Worm (Caenorhabditis elegans) whole organism, L3 larva: ENCODE results near the gene dcn-1.

ENCODE experiments used
- R02D3.7 ChIP-seq: fragments of 150-350 bp; optimal IDR thresholded peaks from 2 replicates; lab custom pipeline; 2014; ENCODE audit warnings: missing biosample characterization, missing genetic modification characterization
- ceh-16 ChIP-seq: sonication (generic microtip); optimal IDR thresholded peaks from 2 replicates; lab custom pipeline; 2017; ENCODE audit warnings: missing biosample characterization, missing genetic modification characterization
- ceh-28 ChIP-seq: fragments of 150-350 bp; optimal IDR thresholded peaks from 2 replicates; lab custom pipeline; 2014; ENCODE audit warnings: missing biosample characterization, missing genetic modification reagents, missing genetic modification characterization
- mdl-1 ChIP-seq: fragments of 150-350 bp; optimal IDR thresholded peaks from 2 replicates; lab custom pipeline; 2014; ENCODE audit warnings: missing biosample characterization, missing genetic modification characterization
- nhr-11 ChIP-seq: fragments of 150-350 bp; optimal IDR thresholded peaks from 2 replicates; lab custom pipeline; 2014; ENCODE audit warnings: missing biosample characterization, missing genetic modification characterization
- nhr-237 ChIP-seq: fragments of 150-350 bp; optimal IDR thresholded peaks from 2 replicates; lab custom pipeline; 2014; ENCODE audit warnings: missing biosample characterization, missing genetic modification characterization
- snpc-4 ChIP-seq: fragments of 150-350 bp; optimal IDR thresholded peaks from 2 replicates; lab custom pipeline; 2014; ENCODE audit warnings: missing biosample characterization, missing genetic modification characterization
- tbx-2 ChIP-seq: sonication (generic microtip); optimal IDR thresholded peaks from 2 replicates; lab custom pipeline; 2016; ENCODE audit warnings: mild to moderate bottlenecking, missing genetic modification characterization, missing compliant biosample characterization
- unc-39 ChIP-seq: sonication (generic microtip); optimal IDR thresholded peaks from 4 replicates; lab custom pipeline; 2017; ENCODE audit warnings: missing biosample characterization, missing genetic modification characterization

ce11 chrIII:4284732-4285165 lies 29.0 kb upstream of the dcn-1 start:
- TF ChIP-seq nhr-11 (tag; lab: Kevin White, UChicago) (no peak), ceh-16 (no peak), tbx-2 (tag; lab: Kevin White, UChicago) (peak; percentile 49), mdl-1 (peak; percentile 70), nhr-237 (no peak), unc-39 (no peak), snpc-4 (tag; lab: Kevin White, UChicago) (peak; percentile 43), ceh-28 (tag; lab: Kevin White, UChicago) (peak; percentile 60), R02D3.7 (tag; lab: Kevin White, UChicago) (peak; percentile 11)
